Fruit fly (Drosophila melanogaster) whole organism, wandering third instar larva: ENCODE data around the gene CG13074.

Source experiments
- Abd-B ChIP-seq: fragments of >200 bp; optimal IDR thresholded peaks from 2 replicates; lab custom pipeline; 2017; ENCODE audit warnings: missing biosample characterization, missing genetic modification characterization
- CG32264 ChIP-seq: fragments of 200-800 bp; sonication (Bioruptor generic); optimal IDR thresholded peaks from 2 replicates; lab custom pipeline; 2016; ENCODE audit warnings: missing biosample characterization, missing genetic modification characterization
- Hr83 ChIP-seq: fragments of 200-300 bp; sonication (Bioruptor generic); optimal IDR thresholded peaks from 2 replicates; lab custom pipeline; 2016; ENCODE audit warnings: missing biosample characterization, mild to moderate bottlenecking, missing genetic modification characterization, moderate library complexity; ENCODE audit not compliant: poor library complexity, severe bottlenecking
- Jra ChIP-seq: sonication (Bioruptor generic); optimal IDR thresholded peaks from 2 replicates; lab custom pipeline; 2016; ENCODE audit warnings: missing biosample characterization, missing genetic modification characterization
- OdsH ChIP-seq: fragments of 200-800 bp; sonication (Bioruptor generic); optimal IDR thresholded peaks from 2 replicates; lab custom pipeline; 2016; ENCODE audit warnings: missing biosample characterization, mild to moderate bottlenecking, missing genetic modification characterization
- usp ChIP-seq: fragments of >200 bp; optimal IDR thresholded peaks from 2 replicates; lab custom pipeline; 2017; ENCODE audit warnings: missing biosample characterization, missing genetic modification characterization

dm6 chr3L:16090330-16090803 is 6.9 kb downstream of the CG13074 start, which contains the start of the genes CG5235 and ClC-c:
- TF ChIP-seq Abd-B (GFP tag; lab: Kevin White, UChicago) (no peak), Jra (GFP tag; lab: Kevin White, UChicago) (no peak), usp (GFP tag; lab: Kevin White, UChicago) (no peak), OdsH (GFP tag; lab: Kevin White, UChicago) (no peak), Hr83 (no peak), CG32264 (GFP tag; lab: Kevin White, UChicago) (no peak)
